Fruit fly (Drosophila melanogaster): ENCODE results near the gene pic.

Gene pic

DNA sequence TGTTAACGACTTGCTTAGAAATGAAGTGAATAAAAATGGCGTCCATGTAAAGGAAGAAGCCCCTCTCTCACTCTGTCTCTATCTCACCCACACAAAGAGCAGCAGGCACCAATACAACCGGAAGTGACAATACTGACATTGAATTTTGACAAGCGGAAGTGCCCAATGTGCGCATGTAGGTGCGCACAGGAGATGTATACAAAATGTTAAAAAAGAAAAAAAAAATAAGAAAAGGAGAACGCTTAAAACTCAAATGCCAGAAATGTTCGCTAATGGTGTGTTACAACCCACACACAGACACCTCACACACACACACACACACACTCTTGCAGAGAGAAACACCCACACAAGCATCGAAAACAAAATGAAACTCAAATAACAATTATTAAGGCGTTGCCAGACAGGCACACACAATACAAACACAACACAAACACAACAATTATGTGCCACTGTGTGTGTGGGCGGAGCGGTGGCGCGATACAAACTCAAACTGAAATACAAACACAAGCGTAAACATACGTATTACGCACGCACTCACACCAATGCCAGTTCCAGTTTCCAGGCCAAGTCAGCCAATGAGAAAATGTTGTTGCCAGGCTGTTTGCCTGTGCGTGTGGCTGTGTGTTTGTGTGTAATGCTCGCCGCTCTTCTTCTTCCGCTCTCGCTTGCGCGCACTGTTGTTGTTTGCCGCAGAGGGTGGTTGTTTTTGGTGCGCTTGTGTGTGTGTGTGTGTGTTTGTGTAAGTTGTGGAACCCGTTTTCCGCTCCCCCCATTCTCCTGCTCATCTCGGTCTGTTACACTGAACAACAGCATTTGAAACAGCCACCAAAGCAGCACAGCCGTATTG, 11.9 kb downstream of the pic start:
- no peak for TF ChIP-seq CG17801 (GFP tag; optimal IDR thresholded peaks at IDR 0.05; ENCODE audit: partially characterized antibody)

DNA sequence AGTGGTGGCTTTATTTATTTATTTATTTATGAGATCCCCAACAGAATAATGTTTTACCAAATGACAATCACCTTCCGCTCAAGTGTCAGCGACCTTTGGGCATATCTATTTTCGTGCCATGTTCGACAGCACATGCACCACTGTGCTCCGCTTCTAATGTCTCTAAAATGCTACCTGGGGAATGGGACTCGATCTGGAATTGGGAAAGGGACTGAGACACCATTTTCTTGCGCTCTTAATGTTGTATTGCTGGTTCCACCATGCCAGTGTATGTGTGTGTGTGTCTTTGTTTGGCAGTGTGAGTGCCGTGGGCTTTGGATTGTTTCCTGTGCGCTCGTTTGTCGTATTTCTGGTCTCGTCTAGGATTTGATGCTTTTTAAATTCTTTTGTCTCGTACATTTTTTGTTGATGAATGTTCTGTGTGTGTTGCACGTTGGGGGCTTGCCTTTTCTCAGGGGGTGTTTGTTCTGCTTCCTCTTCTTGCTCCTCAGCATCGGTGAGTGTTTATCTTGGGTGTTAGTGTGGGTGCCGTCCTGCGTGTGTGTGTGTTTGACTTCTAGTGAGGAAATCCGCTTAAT, 13.2 kb downstream of the pic start:
- TF ChIP-seq CG17801 (GFP tag; optimal IDR thresholded peaks at IDR 0.05; ENCODE audit: partially characterized antibody): no peak

DNA sequence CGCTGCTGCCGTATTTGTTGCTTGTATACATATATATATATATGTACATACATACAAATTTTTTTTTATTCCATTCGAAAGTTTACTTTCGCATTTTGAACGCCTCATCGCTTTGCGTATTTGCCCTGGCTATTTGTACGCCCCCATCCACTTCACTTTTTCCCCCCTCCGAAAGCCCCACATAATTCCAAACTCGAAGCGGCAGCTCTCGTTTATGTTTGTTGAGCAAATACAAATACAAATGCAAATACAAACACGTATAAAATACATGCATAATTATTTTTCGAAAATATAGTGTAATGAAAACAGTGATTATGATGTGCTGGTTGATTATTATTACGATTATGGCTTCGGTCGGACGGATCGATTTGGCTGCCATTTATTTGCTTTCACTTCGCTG, 16.0 kb downstream of the pic start:
- no peak for TF ChIP-seq CG17801 (GFP tag; optimal IDR thresholded peaks at IDR 0.05; ENCODE audit: partially characterized antibody)

DNA sequence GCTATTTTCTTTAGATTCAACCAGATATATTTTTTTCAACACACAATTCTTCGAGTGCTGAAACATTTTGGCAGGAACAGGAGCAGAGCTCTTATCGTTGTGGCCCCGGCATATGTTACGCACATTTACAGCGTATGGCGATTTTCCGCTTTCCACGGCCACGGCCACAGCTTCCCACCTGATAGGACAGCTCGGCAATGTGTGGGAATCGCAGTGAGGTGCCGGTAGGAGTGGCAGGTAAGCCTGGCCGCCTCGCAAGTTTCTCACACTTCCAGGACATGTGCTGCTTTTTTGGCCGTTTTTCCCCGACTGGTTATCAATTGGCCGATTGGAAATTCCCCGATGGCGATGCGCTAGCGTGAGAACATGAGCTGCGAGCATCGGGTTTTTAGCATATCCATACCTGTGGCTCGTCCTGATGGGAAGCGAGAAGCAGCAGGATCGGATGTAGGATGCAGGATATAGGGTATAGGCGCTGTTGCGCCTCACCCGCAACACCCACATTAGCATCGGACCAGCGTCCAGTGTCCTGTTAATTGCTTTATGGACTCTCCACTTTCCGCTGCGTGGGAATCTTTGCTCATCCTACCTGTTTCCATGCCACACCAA, 18.1 kb downstream of the pic start:
- no peak for TF ChIP-seq CG17801 (GFP tag; optimal IDR thresholded peaks at IDR 0.05; ENCODE audit: partially characterized antibody)

DNA sequence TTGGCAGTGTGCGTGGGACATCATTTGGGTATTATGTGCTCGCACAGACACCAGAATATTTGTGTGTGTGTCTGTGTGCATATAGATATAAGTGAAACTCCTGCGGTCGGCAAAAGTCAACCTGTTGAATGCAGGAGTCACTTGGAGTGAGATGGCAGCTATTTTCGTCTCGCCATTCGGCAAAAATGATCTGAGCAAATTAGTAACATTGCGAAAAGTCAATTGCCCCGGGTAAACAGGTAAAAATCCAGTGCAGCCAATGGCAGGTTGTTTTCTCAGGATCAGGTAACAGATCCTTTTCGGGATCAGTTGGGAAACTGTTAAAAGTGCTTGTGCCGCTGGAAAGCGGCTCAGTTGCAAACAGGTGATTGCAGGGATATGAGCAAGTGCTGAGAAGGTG, 20.0 kb downstream of the pic start:
- no peak for TF ChIP-seq CG17801 (GFP tag; optimal IDR thresholded peaks at IDR 0.05; ENCODE audit: partially characterized antibody)

DNA sequence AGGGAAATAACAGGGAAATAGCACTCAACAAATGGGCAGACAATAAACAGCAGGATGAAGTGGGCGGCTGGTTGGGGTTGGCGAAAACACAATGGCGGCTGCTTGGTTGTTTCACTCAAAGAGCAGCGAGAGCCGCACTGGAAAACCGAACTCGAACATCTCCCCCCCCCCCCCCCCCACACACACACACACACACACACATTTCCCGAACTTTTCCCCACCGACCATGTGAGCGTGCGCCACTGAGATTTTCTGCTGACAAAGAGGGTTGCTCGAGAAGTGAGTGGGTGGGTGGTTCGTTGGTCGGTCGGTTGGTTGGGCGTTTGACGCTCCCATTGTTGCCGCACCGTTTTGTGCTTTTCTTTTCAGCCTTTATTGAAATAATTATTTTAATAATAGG, 21.1 kb downstream of the pic start:
- no peak for TF ChIP-seq CG17801 (GFP tag; optimal IDR thresholded peaks at IDR 0.05; ENCODE audit: partially characterized antibody)

DNA sequence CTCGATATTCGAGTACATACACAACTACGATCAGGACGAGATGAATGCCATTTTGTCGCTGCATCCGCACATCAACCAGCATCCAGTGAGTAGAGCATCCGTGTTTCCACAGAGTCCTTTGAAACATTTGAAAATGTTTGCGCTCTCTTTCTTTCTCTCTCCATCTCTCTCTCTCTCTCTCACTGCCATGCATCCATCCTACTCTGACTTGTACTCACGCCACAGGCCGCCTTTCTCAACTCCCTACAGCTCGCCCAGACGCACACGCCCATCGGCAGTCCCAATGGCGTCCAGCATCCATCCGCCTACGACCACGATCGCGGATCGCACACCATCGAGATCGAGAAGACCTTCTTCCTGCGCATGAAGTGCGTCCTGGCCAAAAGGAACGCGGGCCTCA, 22.5 kb downstream of the pic start:
- TF ChIP-seq CG17801 (GFP tag; optimal IDR thresholded peaks at IDR 0.05; ENCODE audit: partially characterized antibody): no peak

DNA sequence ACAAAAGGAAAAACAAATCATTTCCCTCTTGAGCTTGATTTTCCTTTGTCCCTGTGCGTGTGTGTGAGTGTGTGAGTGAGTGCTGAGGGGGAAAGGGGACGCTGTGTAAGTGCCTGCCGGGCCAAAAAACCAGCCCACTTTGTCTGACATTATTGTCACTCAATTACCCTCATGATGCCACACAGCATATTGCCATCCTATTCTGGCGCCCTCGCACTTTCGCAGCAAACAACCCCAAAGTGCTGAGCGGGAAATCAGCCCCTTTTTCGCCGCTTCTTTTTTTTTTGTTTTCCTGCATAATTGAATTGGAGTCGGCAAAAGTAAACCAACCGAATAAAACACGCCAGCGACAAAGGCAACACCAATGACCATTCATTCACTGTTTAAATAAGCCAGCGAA, 23.7 kb downstream of the pic start:
- TF ChIP-seq CG17801 (GFP tag; optimal IDR thresholded peaks at IDR 0.05; ENCODE audit: partially characterized antibody): no peak

DNA sequence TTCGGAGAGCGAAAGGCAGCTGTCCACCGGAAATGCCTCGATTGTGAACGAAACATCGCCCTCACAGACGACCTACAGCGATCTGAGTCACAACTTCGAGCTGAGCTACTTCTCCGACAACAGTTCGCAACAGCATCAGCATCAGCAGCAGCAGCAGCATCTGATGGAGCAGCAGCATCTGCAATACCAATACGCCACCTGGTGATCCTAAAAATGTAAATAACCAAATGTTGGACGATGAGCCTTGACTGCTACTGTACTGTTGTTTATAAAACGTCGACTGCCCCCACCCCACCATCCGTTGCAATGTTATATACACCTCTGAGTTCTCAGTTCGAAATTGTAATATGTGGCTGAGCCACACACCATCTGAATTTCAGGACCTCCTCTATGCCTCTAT, 25.2 kb downstream of the pic start:
- no peak for TF ChIP-seq CG17801 (GFP tag; optimal IDR thresholded peaks at IDR 0.05; ENCODE audit: partially characterized antibody)

DNA sequence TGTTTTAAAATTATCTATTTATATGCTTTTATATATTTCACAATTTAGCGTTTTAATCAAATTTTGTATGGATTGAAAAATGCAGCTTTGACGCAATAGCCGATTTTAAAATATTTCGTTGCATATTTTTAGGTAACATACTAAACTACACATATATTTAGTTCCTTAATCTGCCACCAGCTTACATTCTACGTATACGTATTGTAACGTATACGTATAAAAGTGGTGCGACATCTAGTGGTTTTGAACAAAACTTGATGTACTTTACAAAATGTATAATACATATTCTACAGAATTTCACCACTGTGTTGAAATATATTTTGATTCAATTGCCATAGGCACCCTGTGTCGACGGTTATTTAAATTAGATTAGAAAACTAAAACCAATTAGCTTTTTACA, 26.2 kb downstream of the pic start:
- TF ChIP-seq CG17801 (GFP tag; optimal IDR thresholded peaks at IDR 0.05; ENCODE audit: partially characterized antibody): peak; percentile 0

DNA sequence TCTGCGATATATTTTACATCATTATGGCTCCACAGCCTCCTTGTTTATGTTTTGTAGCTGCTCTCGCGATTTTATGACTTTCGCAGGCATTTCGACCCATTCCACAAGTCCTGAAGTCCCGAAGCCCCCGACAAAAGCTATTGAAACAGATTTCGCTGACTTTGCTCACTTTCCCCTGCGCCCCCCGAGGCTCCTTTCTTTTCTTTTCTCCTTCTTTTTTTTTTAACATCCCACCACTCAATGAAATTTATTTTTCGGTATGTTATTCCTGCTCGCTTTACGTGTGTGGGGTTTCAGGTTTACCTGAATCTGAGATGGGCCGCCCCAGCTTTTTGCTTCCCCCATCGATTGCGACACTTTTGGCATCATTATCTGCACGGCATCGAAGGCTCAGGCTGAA, 30.3 kb downstream of the pic start:
- no peak for TF ChIP-seq CG17801 (GFP tag; optimal IDR thresholded peaks at IDR 0.05; ENCODE audit: partially characterized antibody)

DNA sequence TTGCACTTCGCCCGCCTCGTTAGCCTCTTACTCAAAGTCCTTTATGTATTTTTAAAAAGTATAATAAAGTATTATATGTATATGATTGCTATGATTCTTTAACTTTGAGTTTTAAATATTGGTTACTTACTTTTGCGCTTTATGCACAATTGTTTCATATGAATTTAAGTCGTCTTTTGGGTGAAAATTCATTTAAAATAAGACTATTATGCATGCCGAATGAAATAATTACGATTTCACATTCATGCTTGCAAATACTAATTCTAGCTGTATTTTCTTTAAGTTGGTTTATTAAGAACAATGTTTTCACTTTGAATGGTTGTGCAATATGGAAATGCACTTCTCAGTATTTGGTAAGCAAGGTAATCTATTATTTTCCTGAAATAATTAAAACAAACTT, 33.9 kb downstream of the pic start, which contains the start of gene CG43063:
Gene CG43063, plus strand, starts transcription at position 301 of the 400 bp plus-strand sequence.
- no peak for TF ChIP-seq CG17801 (GFP tag; optimal IDR thresholded peaks at IDR 0.05; ENCODE audit: partially characterized antibody)

DNA sequence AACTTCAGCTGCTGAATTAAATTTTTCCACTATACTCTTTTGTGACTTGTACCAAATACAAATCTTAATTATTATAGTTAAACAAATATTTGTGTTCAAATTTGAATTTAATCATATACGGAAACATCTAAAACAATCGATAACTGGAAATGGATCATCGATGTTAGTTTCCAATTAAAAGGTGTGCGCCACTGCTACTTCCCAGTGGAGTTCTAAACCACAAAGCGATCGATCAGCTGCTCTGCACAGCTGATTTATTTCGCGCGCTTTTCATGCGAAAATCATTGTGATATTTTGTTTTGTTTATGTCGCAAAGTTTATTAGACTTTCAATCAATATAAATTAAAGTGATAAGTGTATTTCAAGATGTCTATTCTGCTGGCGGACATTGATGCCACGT, 36.4 kb downstream of the pic start, which contains the start of gene timeout:
Gene timeout, plus strand, starts transcription at position 257 of the 400 bp plus-strand sequence.
- no peak for TF ChIP-seq CG17801 (GFP tag; optimal IDR thresholded peaks at IDR 0.05; ENCODE audit: partially characterized antibody)

DNA sequence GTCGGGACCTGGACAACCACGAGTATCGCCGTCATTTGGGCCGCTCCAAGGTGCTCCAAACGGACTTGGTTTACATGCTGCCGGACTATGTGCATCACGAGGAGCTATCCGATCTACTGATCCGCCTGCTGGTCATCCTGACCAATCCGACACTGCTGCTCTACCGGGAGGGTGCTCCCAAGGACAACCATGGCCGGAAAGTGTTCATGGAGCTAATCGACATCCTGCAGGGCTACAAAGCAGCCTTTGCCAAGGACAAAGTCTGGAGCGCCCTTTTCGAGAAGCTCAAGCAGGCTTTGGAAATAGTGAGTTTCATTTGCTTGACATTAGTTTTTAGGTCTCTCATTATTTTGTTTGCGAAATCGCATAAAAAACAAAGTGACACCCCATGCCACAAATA, 36.9 kb downstream of the pic start, which contains the start of gene CG34308:
Gene CG34308, plus strand, starts transcription at position 301 of the 400 bp plus-strand sequence.
- no peak for TF ChIP-seq CG17801 (GFP tag; optimal IDR thresholded peaks at IDR 0.05; ENCODE audit: partially characterized antibody)

DNA sequence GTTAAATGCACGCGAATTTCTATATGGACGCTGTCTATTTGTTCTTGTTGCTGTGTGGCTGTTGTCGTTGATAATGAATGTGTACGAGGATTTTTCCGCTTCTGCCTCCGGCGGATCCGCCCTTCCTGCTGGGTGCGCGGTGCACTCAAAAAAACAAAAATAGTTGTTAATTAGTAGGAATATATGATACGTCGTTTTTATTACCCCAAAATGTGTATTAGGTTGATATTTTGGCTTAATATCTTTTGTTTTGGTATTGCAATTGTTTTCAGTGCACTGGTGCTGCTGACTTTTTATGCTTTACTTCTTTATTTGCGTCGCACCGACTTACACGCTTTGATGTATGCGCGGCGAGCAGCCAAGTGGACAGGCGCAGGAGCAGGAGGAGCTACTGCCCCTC, 39.6 kb downstream of the pic start:
- no peak for TF ChIP-seq CG17801 (GFP tag; optimal IDR thresholded peaks at IDR 0.05; ENCODE audit: partially characterized antibody)
